Worm (Caenorhabditis elegans): ENCODE measurements around the gene hil-2.

DNA sequence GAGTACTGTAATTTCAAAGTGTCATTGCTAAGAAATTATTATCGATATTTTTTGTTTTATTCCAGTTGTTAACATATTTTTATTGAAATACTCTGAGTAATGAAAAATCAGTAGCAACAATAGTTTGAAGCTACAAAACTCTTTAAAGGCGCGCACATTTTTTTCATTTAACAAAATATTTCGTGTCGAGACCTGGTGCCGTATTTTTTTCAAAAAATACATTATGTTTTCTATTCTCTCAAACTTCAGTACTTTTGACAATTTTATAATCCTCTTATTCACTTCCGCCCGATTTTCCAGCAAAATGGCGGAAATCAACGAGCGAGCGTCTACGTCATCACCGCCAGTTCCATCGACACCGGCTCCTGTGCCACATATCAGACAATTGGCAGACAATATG, 39.9 kb downstream of the hil-2 start, which contains the start of gene blos-2:
- no peak for TF ChIP-seq hlh-15 (tag; optimal IDR thresholded peaks at IDR 0.05)
- TF ChIP-seq elt-2 (tag; optimal IDR thresholded peaks at IDR 0.05), result no peak
- no peak for TF ChIP-seq pqm-1 (tag; optimal IDR thresholded peaks at IDR 0.05)
- no peak for TF ChIP-seq ceh-19 (GFP tag; optimal IDR thresholded peaks at IDR 0.05)
- no peak for TF ChIP-seq ceh-45 (GFP tag; IDR thresholded peaks at IDR 0.05)
- TF ChIP-seq T23F11.4 (GFP tag; optimal IDR thresholded peaks at IDR 0.05), result no peak
- no peak for TF ChIP-seq ceh-9 (tag; optimal IDR thresholded peaks at IDR 0.05)
